Fruit fly (Drosophila melanogaster) S2 (cell line): ENCODE measurements around the gene Tpl94D.

Experiments
- CG8478 ChIP-seq: fragments of >200 bp; optimal IDR thresholded peaks from 2 replicates; lab custom pipeline; 2018
- CTCF ChIP-seq, 2 experiments: fragments of >200 bp; optimal IDR thresholded peaks; 2 replicates each; lab custom pipeline; 2018

DNA sequence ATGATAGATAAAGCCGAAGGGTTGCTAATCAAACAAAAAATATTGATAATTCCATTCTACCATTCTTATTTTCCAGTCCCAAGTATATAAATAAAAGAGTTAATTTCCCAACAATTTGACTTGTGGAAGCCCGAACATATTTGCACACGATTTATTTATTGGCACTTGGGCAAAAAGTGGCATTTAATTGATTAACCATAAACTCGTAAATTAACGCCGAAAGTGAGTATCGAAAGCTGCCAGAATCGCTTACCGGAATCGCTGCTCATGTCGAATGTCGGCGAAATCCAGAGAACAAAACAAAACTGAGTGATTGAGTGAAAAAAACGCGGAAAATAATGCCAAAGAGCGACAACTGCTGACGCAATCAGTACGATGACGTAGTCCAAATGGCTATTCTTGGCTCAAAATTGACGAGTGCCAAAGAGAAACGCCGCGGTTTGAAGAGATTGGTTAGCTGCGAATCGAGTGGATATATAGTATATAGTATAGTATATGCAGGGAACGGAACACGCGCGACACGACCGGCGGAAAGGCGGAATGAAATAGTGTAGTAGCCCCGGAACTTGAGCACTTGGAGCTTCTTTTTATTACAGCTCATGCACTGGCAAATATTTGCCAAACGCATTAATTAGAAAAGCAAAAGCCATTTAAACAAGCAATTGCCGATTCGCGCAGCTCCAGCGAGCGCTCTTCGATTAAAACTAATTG is 32.0 kb downstream of the Tpl94D start, which contains the start of gene Nha2:
- TF ChIP-seq CTCF (optimal IDR thresholded peaks at IDR 0.05; lab: Kevin White, UChicago) (no peak), CG8478 (lab: Kevin White, UChicago) (no peak)
